Worm (Caenorhabditis elegans) whole organism, young adult: Measurements from ENCODE around the gene Y7A5A.10.

Experiments
- B0035.1 ChIP-seq: sonication (generic microtip); optimal IDR thresholded peaks from 2 replicates; lab custom pipeline; 2016; ENCODE audit warnings: missing genetic modification characterization, mild to moderate bottlenecking, missing compliant biosample characterization, missing genotype, missing genetic modification reagents
- F39B2.1 ChIP-seq: fragments of 200-800 bp; sonication (Bioruptor generic); IDR thresholded peaks from 2 replicates; pipeline ENCODE4 v1.3.6; 2022; ENCODE audit warnings: missing genetic modification reagents, missing genetic modification characterization, missing compliant biosample characterization
- F52B5.7 ChIP-seq: sonication (generic microtip); optimal IDR thresholded peaks from 2 replicates; lab custom pipeline; 2016; ENCODE audit warnings: mild to moderate bottlenecking, missing genetic modification characterization, missing compliant biosample characterization
- F55B11.4 ChIP-seq: sonication (generic microtip); optimal IDR thresholded peaks from 2 replicates; lab custom pipeline; 2016; ENCODE audit warnings: missing compliant biosample characterization, missing genetic modification characterization, borderline replicate concordance; ENCODE audit not compliant: insufficient read depth
- Y53F4B.3 ChIP-seq: fragments of 200-800 bp; sonication (Bioruptor generic); IDR thresholded peaks from 2 replicates; pipeline ENCODE4 v1.3.6; 2022; ENCODE audit warnings: missing genetic modification reagents, missing genetic modification characterization, missing compliant biosample characterization
- akir-1 ChIP-seq: fragments of 200-800 bp; sonication (Bioruptor generic); optimal IDR thresholded peaks from 2 replicates; lab custom pipeline; 2018; ENCODE audit warnings: mild to moderate bottlenecking, missing genetic modification characterization, moderate library complexity, missing compliant biosample characterization
- ama-1 ChIP-seq, 3 experiments: fragments of 150-350 bp in 1 of 3; sonication (generic microtip) in 2 of 3; optimal IDR thresholded peaks; 2 replicates each; lab custom pipeline; 2014 to 2018; ENCODE audit warnings: missing biosample characterization in 2 of 3, missing genetic modification characterization in 2 of 3, missing genetic modification reagents in 2 of 3
- aptf-2 ChIP-seq: fragments of 200-800 bp; sonication (Bioruptor generic); conservative IDR thresholded peaks from 2 replicates; pipeline ENCODE4 v1.3.6; 2022; ENCODE audit warnings: missing genetic modification reagents, missing genetic modification characterization, missing compliant biosample characterization
- atf-7 ChIP-seq: sonication (generic microtip); optimal IDR thresholded peaks from 2 replicates; lab custom pipeline; 2017; ENCODE audit warnings: mild to moderate bottlenecking, missing genetic modification characterization, missing compliant biosample characterization
- attf-5 ChIP-seq: fragments of 200-800 bp; sonication (Bioruptor generic); optimal IDR thresholded peaks from 2 replicates; lab custom pipeline; 2018; ENCODE audit warnings: mild to moderate bottlenecking, missing genetic modification characterization, missing compliant biosample characterization
- attf-6 ChIP-seq: fragments of 200-800 bp; sonication (Bioruptor generic); IDR thresholded peaks from 2 replicates; pipeline ENCODE4 v1.3.6; 2022; ENCODE audit warnings: missing genetic modification reagents, missing genetic modification characterization, missing compliant biosample characterization
- bed-1 ChIP-seq: fragments of 200-800 bp; sonication (Bioruptor generic); IDR thresholded peaks from 2 replicates; pipeline ENCODE4 v1.3.6; 2022; ENCODE audit warnings: missing genetic modification reagents, missing genetic modification characterization, missing compliant biosample characterization
- bed-2 ChIP-seq: fragments of 200-800 bp; sonication (Bioruptor generic); IDR thresholded peaks from 2 replicates; pipeline ENCODE4 v1.3.6; 2022; ENCODE audit warnings: missing genetic modification reagents, missing genetic modification characterization, missing compliant biosample characterization
- cebp-1 ChIP-seq, 2 experiments: fragments of 200-800 bp in 1 of 2; sonication (Bioruptor generic) in 1 of 2; sonication (generic microtip) in 1 of 2; IDR thresholded peaks in 1 of 2; optimal IDR thresholded peaks in 1 of 2; 2 replicates each; pipeline versions ENCODE4 v1.3.6 to Lab custom; 2017 to 2022; ENCODE audit warnings: missing compliant biosample characterization in 2 of 2, missing genetic modification characterization in 2 of 2, mild to moderate bottlenecking in 1 of 2, missing genetic modification reagents in 1 of 2, moderate library complexity in 1 of 2
- ceh-27 ChIP-seq: fragments of 200-800 bp; sonication (Bioruptor generic); optimal IDR thresholded peaks from 2 replicates; lab custom pipeline; 2018; ENCODE audit warnings: mild to moderate bottlenecking, missing genetic modification characterization, moderate library complexity, missing compliant biosample characterization
- dpl-1 ChIP-seq: fragments of 150-350 bp; optimal IDR thresholded peaks from 2 replicates; lab custom pipeline; 2014; ENCODE audit warnings: missing biosample characterization, missing genetic modification reagents, missing genetic modification characterization
- egrh-3 ChIP-seq: fragments of 200-800 bp; sonication (Bioruptor generic); IDR thresholded peaks from 2 replicates; pipeline ENCODE4 v1.3.6; 2022; ENCODE audit warnings: missing genetic modification reagents, missing genetic modification characterization, missing compliant biosample characterization
- him-1 ChIP-seq: sonication (generic microtip); optimal IDR thresholded peaks from 2 replicates; lab custom pipeline; 2016; ENCODE audit warnings: missing genotype, missing genetic modification reagents, missing genetic modification characterization, missing compliant biosample characterization
- hlh-12 ChIP-seq: sonication (generic microtip); optimal IDR thresholded peaks from 2 replicates; lab custom pipeline; 2016; ENCODE audit warnings: missing genetic modification characterization, missing compliant biosample characterization
- hmg-1.2 ChIP-seq: fragments of 200-800 bp; sonication (Bioruptor generic); IDR thresholded peaks from 2 replicates; pipeline ENCODE4 v1.3.6; 2022; ENCODE audit warnings: missing genetic modification reagents, missing genetic modification characterization, missing compliant biosample characterization
- lin-26 ChIP-seq: fragments of 200-800 bp; sonication (Bioruptor generic); IDR thresholded peaks from 2 replicates; pipeline ENCODE4 v1.3.6; 2022; ENCODE audit warnings: missing genetic modification reagents, missing genetic modification characterization, missing compliant biosample characterization
- lin-40 ChIP-seq: sonication (generic microtip); optimal IDR thresholded peaks from 2 replicates; lab custom pipeline; 2016; ENCODE audit warnings: missing genetic modification characterization, mild to moderate bottlenecking, missing compliant biosample characterization, missing genotype, missing genetic modification reagents
- lsl-1 ChIP-seq: fragments of 200-800 bp; sonication (Bioruptor generic); optimal IDR thresholded peaks from 2 replicates; lab custom pipeline; 2018; ENCODE audit warnings: mild to moderate bottlenecking, missing genetic modification characterization, moderate library complexity, missing compliant biosample characterization
- madf-6 ChIP-seq: fragments of 200-800 bp; sonication (Bioruptor generic); IDR thresholded peaks from 2 replicates; pipeline ENCODE4 v1.3.6; 2022; ENCODE audit warnings: missing genetic modification reagents, missing genetic modification characterization, missing compliant biosample characterization
- mcd-1 ChIP-seq: fragments of 200-800 bp; sonication (Bioruptor generic); IDR thresholded peaks from 2 replicates; pipeline ENCODE4 v1.3.6; 2022; ENCODE audit warnings: missing genetic modification reagents, missing genetic modification characterization, missing compliant biosample characterization
- mes-4 ChIP-seq: sonication (generic microtip); optimal IDR thresholded peaks from 2 replicates; lab custom pipeline; 2016; ENCODE audit warnings: missing genotype, missing genetic modification characterization, missing compliant biosample characterization
- nfyb-1 ChIP-seq: fragments of 200-800 bp; sonication (Bioruptor generic); IDR thresholded peaks from 2 replicates; pipeline ENCODE4 v1.3.6; 2022; ENCODE audit warnings: missing genetic modification reagents, missing genetic modification characterization, missing compliant biosample characterization
- nhr-90 ChIP-seq: sonication (generic microtip); optimal IDR thresholded peaks from 2 replicates; lab custom pipeline; 2016; ENCODE audit warnings: missing genotype, mild to moderate bottlenecking, missing genetic modification characterization, missing compliant biosample characterization
- pbrm-1 ChIP-seq: fragments of 200-800 bp; sonication (Bioruptor generic); IDR thresholded peaks from 2 replicates; pipeline ENCODE4 v1.3.6; 2022; ENCODE audit warnings: missing genetic modification reagents, missing genetic modification characterization, missing compliant biosample characterization
- repo-1 ChIP-seq: sonication (generic microtip); optimal IDR thresholded peaks from 2 replicates; lab custom pipeline; 2017; ENCODE audit warnings: mild to moderate bottlenecking, missing genetic modification characterization, missing compliant biosample characterization
- rpc-1 ChIP-seq, 2 experiments: fragments of 150-350 bp in 1 of 2; sonication (generic microtip) in 1 of 2; optimal IDR thresholded peaks; 2 replicates each; lab custom pipeline; 2014 to 2018; ENCODE audit warnings: missing biosample characterization in 1 of 2, missing genetic modification characterization in 1 of 2, missing genetic modification reagents in 1 of 2, missing genotype in 1 of 2
- sdz-38 ChIP-seq: sonication (generic microtip); optimal IDR thresholded peaks from 2 replicates; lab custom pipeline; 2016; ENCODE audit warnings: missing genotype, missing genetic modification characterization, missing compliant biosample characterization
- snpc-3.4 ChIP-seq: sonication (generic microtip); optimal IDR thresholded peaks from 2 replicates; lab custom pipeline; 2017; ENCODE audit warnings: missing genetic modification characterization, mild to moderate bottlenecking, missing compliant biosample characterization, antibody characterized with exemption, moderate library complexity, missing genotype, missing genetic modification reagents
- sptf-2 ChIP-seq: fragments of 200-800 bp; sonication (Bioruptor generic); optimal IDR thresholded peaks from 2 replicates; lab custom pipeline; 2018; ENCODE audit warnings: mild to moderate bottlenecking, missing genetic modification characterization, missing compliant biosample characterization
- tbx-9 ChIP-seq: sonication (generic microtip); optimal IDR thresholded peaks from 2 replicates; lab custom pipeline; 2016; ENCODE audit warnings: borderline replicate concordance, missing genetic modification characterization, inconsistent platforms, missing compliant biosample characterization
- zfh-2 ChIP-seq: fragments of 200-800 bp; sonication (Bioruptor generic); conservative IDR thresholded peaks from 2 replicates; pipeline ENCODE4 v1.3.6; 2022; ENCODE audit warnings: missing genetic modification reagents, missing genetic modification characterization, missing compliant biosample characterization
- zim-3 ChIP-seq: sonication (generic microtip); optimal IDR thresholded peaks from 2 replicates; lab custom pipeline; 2017; ENCODE audit warnings: mild to moderate bottlenecking, missing genetic modification characterization, moderate library complexity, missing compliant biosample characterization

Gene Y7A5A.10

ce11 chrX:15773262-15773908 lies 21.5 kb downstream of the Y7A5A.10 start, which contains the start of gene Y7A5A.13 (continued):
- TF ChIP-seq zim-3 (tag; lab: Kevin White, UChicago) (peak; percentile 15), lsl-1 (no peak), mes-4 (tag; lab: Kevin White, UChicago) (no peak), snpc-3.4 (tag; lab: Kevin White, UChicago) (peak; percentile 21), attf-6 (GFP tag; lab: Robert Waterston, UW) (0 out of 2 replicates have a peak, but pooled peaks have one; percentile 35), lin-40 (tag; lab: Kevin White, UChicago) (no peak), F52B5.7 (tag; lab: Kevin White, UChicago) (no peak), rpc-1 (optimal IDR thresholded peaks at IDR 0.05; lab: Kevin White, UChicago) (peak; percentile 82), rpc-1 (tag; optimal IDR thresholded peaks at IDR 0.05; lab: Kevin White, UChicago) (peak; percentile 90), ama-1 (optimal IDR thresholded peaks at IDR 0.05; lab: Kevin White, UChicago) (no peak), ama-1 (GFP tag; optimal IDR thresholded peaks at IDR 0.05; lab: Kevin White, UChicago) (peak in 1 of 2 experiments; percentile 64), zfh-2 (GFP tag; lab: Robert Waterston, UW) (no peak), ceh-27 (GFP tag; lab: Kevin White, UChicago) (peak; percentile 21), cebp-1 (GFP tag; IDR thresholded peaks at IDR 0.05; lab: Robert Waterston, UW) (no peak), cebp-1 (tag; optimal IDR thresholded peaks at IDR 0.05; lab: Kevin White, UChicago) (peak; percentile 30), madf-6 (GFP tag; lab: Robert Waterston, UW) (peak; percentile 45; the same call in 1 of the 2 replicates), nfyb-1 (GFP tag; lab: Robert Waterston, UW) (peak; percentile 73), B0035.1 (peak; percentile 6), him-1 (tag; lab: Kevin White, UChicago) (peak; percentile 79), F39B2.1 (no peak), Y53F4B.3 (GFP tag; lab: Robert Waterston, UW) (no peak), dpl-1 (GFP tag; lab: Kevin White, UChicago) (no peak), akir-1 (GFP tag; lab: Kevin White, UChicago) (no peak), mcd-1 (GFP tag; lab: Robert Waterston, UW) (peak; percentile 33; the same call in 1 of the 2 replicates), sdz-38 (tag; lab: Kevin White, UChicago) (no peak), sptf-2 (GFP tag; lab: Kevin White, UChicago) (no peak), lin-26 (GFP tag; lab: Robert Waterston, UW) (peak; percentile 82), pbrm-1 (GFP tag; lab: Robert Waterston, UW) (peak; percentile 74), hmg-1.2 (GFP tag; lab: Robert Waterston, UW) (peak; percentile 70), F55B11.4 (tag; lab: Kevin White, UChicago) (no peak), attf-5 (GFP tag; lab: Kevin White, UChicago) (peak; percentile 21), repo-1 (tag; lab: Kevin White, UChicago) (no peak), egrh-3 (GFP tag; lab: Robert Waterston, UW) (no peak; the same call in 1 of the 2 replicates), bed-1 (no peak), hlh-12 (tag; lab: Kevin White, UChicago) (no peak), bed-2 (no peak), aptf-2 (GFP tag; lab: Robert Waterston, UW) (no peak)

ce11 chrX:15772674-15773073 lies 22.2 kb downstream of the Y7A5A.10 start, which contains the start of gene Y7A5A.2:
Gene Y7A5A.2, minus strand, starts transcription at chrX:15772735.
- TF ChIP-seq nhr-90 (no peak), tbx-9 (no peak), hmg-1.2 (GFP tag; lab: Robert Waterston, UW) (peak; percentile 19; the same call in 1 of the 2 replicates), cebp-1 (GFP tag; IDR thresholded peaks at IDR 0.05; lab: Robert Waterston, UW) (no peak), cebp-1 (tag; optimal IDR thresholded peaks at IDR 0.05; lab: Kevin White, UChicago) (no peak), atf-7 (tag; lab: Kevin White, UChicago) (no peak)
